Worm (Caenorhabditis elegans) whole organism, midembryonic: ENCODE data around the gene F20B6.5.

ENCODE experiments used
- T22C8.4 ChIP-seq: fragments of 200-800 bp; sonication (Bioruptor generic); IDR thresholded peaks from 2 replicates; pipeline ENCODE4 v1.3.6; 2022; ENCODE audit warnings: missing genetic modification characterization, missing compliant biosample characterization
- flt-1 ChIP-seq: fragments of 200-800 bp; sonication (Bioruptor generic); IDR thresholded peaks from 2 replicates; pipeline ENCODE4 v1.3.6; 2022; ENCODE audit warnings: missing genetic modification characterization, missing compliant biosample characterization
- ztf-23 ChIP-seq: fragments of 200-800 bp; sonication (Bioruptor generic); IDR thresholded peaks from 2 replicates; pipeline ENCODE4 v1.3.6; 2022; ENCODE audit warnings: missing genetic modification reagents, missing genetic modification characterization, missing compliant biosample characterization
- ztf-29 ChIP-seq: fragments of 200-800 bp; sonication (Bioruptor generic); IDR thresholded peaks from 2 replicates; pipeline ENCODE4 v1.3.6; 2022; ENCODE audit warnings: missing genetic modification reagents, missing genetic modification characterization, missing compliant biosample characterization

ce11 chrX:4248949-4249348, 49.2 kb upstream of the F20B6.5 start, which contains the start of gene hlh-13:
- TF ChIP-seq ztf-29, result no peak
- no peak for TF ChIP-seq flt-1 (GFP tag; lab: Robert Waterston, UW)
- TF ChIP-seq ztf-23 (GFP tag; lab: Robert Waterston, UW), result no peak
- TF ChIP-seq T22C8.4 (GFP tag; lab: Robert Waterston, UW), result no peak
